Worm (Caenorhabditis elegans): Measurements from ENCODE around the gene F29G6.1.

F29G6.1 gene

ce11 chrX:11469600-11469999 lies 32.5 kb upstream of the F29G6.1 start (continued):
- TF ChIP-seq daf-16 (GFP tag; optimal IDR thresholded peaks at IDR 0.05) (peak in 1 of 2 experiments; percentile 33), daf-16 (tag; optimal IDR thresholded peaks at IDR 0.05) (peak; percentile 80), mes-2 (tag; optimal IDR thresholded peaks at IDR 0.05; ENCODE audit: poor library complexity, severe bottlenecking) (peak; percentile 16), set-16 (GFP tag; IDR thresholded peaks at IDR 0.05) (no peak), rbr-2 (tag; optimal IDR thresholded peaks at IDR 0.05) (peak; percentile 32), saeg-2 (GFP tag; IDR thresholded peaks at IDR 0.05) (no peak), nhr-11 (tag; optimal IDR thresholded peaks at IDR 0.05) (peak; percentile 49), daf-12 (tag; optimal IDR thresholded peaks at IDR 0.05) (no peak), lin-15B (tag; optimal IDR thresholded peaks at IDR 0.05) (no peak), dpl-1 (GFP tag; optimal IDR thresholded peaks at IDR 0.05) (no peak), nhr-25 (tag; optimal IDR thresholded peaks at IDR 0.05; ENCODE audit: borderline replicate concordance, insufficient read depth) (no peak), F49E8.2 (tag; optimal IDR thresholded peaks at IDR 0.05; ENCODE audit: borderline replicate concordance) (no peak), nhr-77 (tag; optimal IDR thresholded peaks at IDR 0.05) (peak; percentile 80), jun-1 (tag; optimal IDR thresholded peaks at IDR 0.05) (no peak), ztf-7 (tag; optimal IDR thresholded peaks at IDR 0.05) (no peak), madf-5 (GFP tag; IDR thresholded peaks at IDR 0.05) (no peak), ztf-11 (tag; optimal IDR thresholded peaks at IDR 0.05) (no peak), mdl-1 (tag; optimal IDR thresholded peaks at IDR 0.05) (peak in 1 of 2 experiments; percentile 80), pha-4 (GFP tag; IDR thresholded peaks at IDR 0.05) (no peak), pha-4 (tag; optimal IDR thresholded peaks at IDR 0.05) (peak; percentile 66), nhr-28 (tag; optimal IDR thresholded peaks at IDR 0.05) (peak; percentile 67), hlh-30 (tag; optimal IDR thresholded peaks at IDR 0.05; ENCODE audit: insufficient read depth) (peak; percentile 97), nhr-102 (tag; optimal IDR thresholded peaks at IDR 0.05) (no peak), aha-1 (tag) (peak; percentile 95), tag-97 (GFP tag; IDR thresholded peaks at IDR 0.05) (no peak), ceh-28 (tag; optimal IDR thresholded peaks at IDR 0.05) (no peak)

ce11 chrX:11471409-11471808 lies 30.7 kb upstream of the F29G6.1 start:
- TF ChIP-seq lin-15B (tag; optimal IDR thresholded peaks at IDR 0.05) (no peak), hlh-30 (tag; optimal IDR thresholded peaks at IDR 0.05; ENCODE audit: insufficient read depth) (peak; percentile 43), dve-1 (tag; optimal IDR thresholded peaks at IDR 0.05; ENCODE audit: insufficient read depth) (peak; percentile 9), pha-4 (GFP tag; IDR thresholded peaks at IDR 0.05) (no peak), pha-4 (tag; optimal IDR thresholded peaks at IDR 0.05) (peak; percentile 10)

- TF ChIP-seq lir-3 (tag; optimal IDR thresholded peaks at IDR 0.05) (no peak), lin-15B (tag; optimal IDR thresholded peaks at IDR 0.05) (no peak), R02D3.7 (tag; optimal IDR thresholded peaks at IDR 0.05) (no peak), dmd-6 (GFP tag; IDR thresholded peaks at IDR 0.05) (peak; percentile 76), nhr-11 (tag; optimal IDR thresholded peaks at IDR 0.05) (peak; percentile 94), lin-39 (tag; optimal IDR thresholded peaks at IDR 0.05) (no peak), attf-4 (tag; optimal IDR thresholded peaks at IDR 0.05) (no peak), dmd-9 (GFP tag; IDR thresholded peaks at IDR 0.05) (0 out of 2 replicates have a peak, but pooled peaks have one; percentile 43), duxl-1 (tag; optimal IDR thresholded peaks at IDR 0.05; ENCODE audit: poor library complexity) (no peak), ceh-62 (tag; optimal IDR thresholded peaks at IDR 0.05) (no peak), hif-1 (tag; optimal IDR thresholded peaks at IDR 0.05) (peak in 1 of 2 experiments; percentile 86), hlh-11 (tag; optimal IDR thresholded peaks at IDR 0.05) (peak; percentile 89), zfp-3 (GFP tag; conservative IDR thresholded peaks at IDR 0.05) (no peak), set-16 (GFP tag; IDR thresholded peaks at IDR 0.05) (peak; percentile 40), php-3 (GFP tag; IDR thresholded peaks at IDR 0.05) (no peak), mes-2 (tag; optimal IDR thresholded peaks at IDR 0.05; ENCODE audit: poor library complexity, severe bottlenecking) (peak; percentile 35), ZK337.2 (GFP tag; IDR thresholded peaks at IDR 0.05) (no peak), ces-1 (GFP tag; optimal IDR thresholded peaks at IDR 0.05) (no peak), spr-1 (tag; optimal IDR thresholded peaks at IDR 0.05) (no peak), aha-1 (tag) (peak; percentile 96), zip-11 (GFP tag; IDR thresholded peaks at IDR 0.05) (no peak), mep-1 (tag; optimal IDR thresholded peaks at IDR 0.05) (peak; percentile 89), fkh-10 (GFP tag; optimal IDR thresholded peaks at IDR 0.05) (peak; percentile 56), lsy-2 (tag; optimal IDR thresholded peaks at IDR 0.05) (peak; percentile 72 to 81), arid-1 (GFP tag; conservative IDR thresholded peaks at IDR 0.05) (no peak), mxl-3 (GFP tag; optimal IDR thresholded peaks at IDR 0.05) (peak; percentile 75)
Observed at ce11 chrX:11471893-11472292, 30.2 kb upstream of the F29G6.1 start.

Measured in whole organism, L4 larva.